Fruit fly (Drosophila melanogaster): ENCODE measurements around the gene Spindly.

Gene Spindly

DNA sequence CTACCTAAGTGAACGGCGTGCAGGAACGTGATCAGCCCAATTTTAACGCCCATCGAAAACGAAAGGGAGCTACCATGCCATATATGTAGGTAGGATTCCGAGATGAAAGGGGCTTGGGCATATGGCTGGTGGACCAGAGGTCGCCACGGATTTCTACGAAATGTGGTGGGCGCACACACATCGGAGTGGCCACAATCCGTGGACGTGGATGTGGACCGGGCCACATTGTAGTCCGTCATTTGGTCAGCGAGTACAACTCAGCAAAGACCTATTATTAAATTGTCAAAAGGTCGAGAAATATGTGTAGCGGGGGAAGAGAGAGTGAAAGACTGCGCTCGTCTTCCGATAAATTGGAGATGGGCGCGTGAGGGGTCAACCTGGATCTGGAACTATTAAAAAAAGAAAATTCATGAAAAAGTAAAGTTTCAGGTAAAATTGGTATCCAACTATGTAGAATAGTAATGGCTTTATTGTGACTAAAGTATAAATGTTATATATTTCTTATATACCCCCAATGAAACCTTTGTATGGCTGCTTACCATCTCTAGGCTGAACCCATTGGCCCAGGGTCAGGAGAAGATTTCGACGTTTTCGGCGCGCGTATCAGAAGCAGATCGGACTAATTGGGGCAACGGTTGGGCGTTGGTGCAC lies 25.4 kb upstream of the Spindly start (continued):
- TF ChIP-seq Nf-YC (tag; optimal IDR thresholded peaks at IDR 0.05) (no peak), NfI (GFP tag; optimal IDR thresholded peaks at IDR 0.05) (no peak)

DNA sequence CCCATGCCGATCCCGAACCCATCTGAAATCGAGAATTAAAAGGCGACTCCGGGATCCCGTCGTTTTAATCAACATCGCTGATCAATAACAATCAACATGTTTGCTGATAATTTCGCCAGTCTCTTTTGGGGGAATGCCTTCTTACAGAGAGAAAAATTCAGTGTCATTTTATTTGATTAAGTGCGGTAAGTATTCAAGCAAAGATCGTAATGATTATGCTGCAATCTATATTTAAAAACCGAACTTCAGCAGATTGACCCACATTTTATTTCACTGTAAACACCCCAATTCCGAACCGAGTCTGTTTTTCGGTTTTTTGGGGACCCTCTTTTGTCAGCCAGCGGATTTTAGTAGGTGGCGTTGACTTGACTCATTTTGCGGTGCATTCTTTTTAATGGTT lies 23.8 kb upstream of the Spindly start:
- TF ChIP-seq CTCF (GFP tag; optimal IDR thresholded peaks at IDR 0.05), result no peak
- peak; percentile 10 for TF ChIP-seq lbe (GFP tag; optimal IDR thresholded peaks at IDR 0.05)

- TF ChIP-seq CG7745 (tag; optimal IDR thresholded peaks at IDR 0.05) (no peak), Lpt (GFP tag; optimal IDR thresholded peaks at IDR 0.05) (no peak), Oaz (GFP tag; IDR thresholded peaks at IDR 0.05) (no peak), trem (tag; optimal IDR thresholded peaks at IDR 0.05) (no peak), CoRest (tag; optimal IDR thresholded peaks at IDR 0.05) (no peak), YL-1 (GFP tag; optimal IDR thresholded peaks at IDR 0.05) (no peak), CG34224 (GFP tag; IDR thresholded peaks at IDR 0.05; ENCODE audit: partially characterized antibody) (no peak), dan (GFP tag; IDR thresholded peaks at IDR 0.05) (peak; percentile 37; the same call in 1 of the 2 replicates), CG1603 (tag; optimal IDR thresholded peaks at IDR 0.05) (peak; percentile 38), stc (GFP tag; IDR thresholded peaks at IDR 0.05) (no peak), CG16815 (GFP tag; optimal IDR thresholded peaks at IDR 0.05) (peak; percentile 15), pzg (GFP tag; optimal IDR thresholded peaks at IDR 0.05) (no peak), Hr3 (GFP tag; optimal IDR thresholded peaks at IDR 0.05) (no peak), CG6854 (GFP tag; optimal IDR thresholded peaks at IDR 0.05) (no peak), bsh (GFP tag; optimal IDR thresholded peaks at IDR 0.05) (peak in 1 of 2 experiments; percentile 13), Fer2 (tag; optimal IDR thresholded peaks at IDR 0.05) (no peak), CG8478 (optimal IDR thresholded peaks at IDR 0.05) (no peak), sna (GFP tag; IDR thresholded peaks at IDR 0.05; ENCODE audit: partially characterized antibody) (no peak), CG2116 (GFP tag; optimal IDR thresholded peaks at IDR 0.05) (no peak), Rx (GFP tag; IDR thresholded peaks at IDR 0.05) (peak; percentile 21; the same call in 1 of the 2 replicates), rib (GFP tag; IDR thresholded peaks at IDR 0.05) (no peak), CG4404 (GFP tag; IDR thresholded peaks at IDR 0.05) (peak; percentile 59), BtbVII (GFP tag; optimal IDR thresholded peaks at IDR 0.05) (no peak), CG3847 (GFP tag; IDR thresholded peaks at IDR 0.05) (no peak), ranshi (GFP tag; IDR thresholded peaks at IDR 0.05) (no peak), Ets65A (GFP tag) (no peak), CG10267 (tag; optimal IDR thresholded peaks at IDR 0.05) (peak; percentile 4), disco-r (GFP tag; optimal IDR thresholded peaks at IDR 0.05) (no peak), lov (optimal IDR thresholded peaks at IDR 0.05) (no peak), lov (GFP tag; IDR thresholded peaks at IDR 0.05) (no peak), cg (GFP tag; optimal IDR thresholded peaks at IDR 0.05) (no peak), usp (GFP tag; optimal IDR thresholded peaks at IDR 0.05) (no peak), yki (optimal IDR thresholded peaks at IDR 0.05) (no peak), Trl (optimal IDR thresholded peaks at IDR 0.05) (no peak), Trl (GFP tag; optimal IDR thresholded peaks at IDR 0.05) (no peak), CG10959 (GFP tag; IDR thresholded peaks at IDR 0.05) (0 out of 2 replicates have a peak, but pooled peaks have one; percentile 15), CG7271 (tag; optimal IDR thresholded peaks at IDR 0.05) (peak; percentile 38), chif (GFP tag; optimal IDR thresholded peaks at IDR 0.05) (peak in 1 of 2 experiments; percentile 25), CG9817 (tag; optimal IDR thresholded peaks at IDR 0.05) (no peak), CG13424 (tag; optimal IDR thresholded peaks at IDR 0.05) (no peak), Chrac-16 (GFP tag; optimal IDR thresholded peaks at IDR 0.05) (peak; percentile 25), prd (optimal IDR thresholded peaks at IDR 0.05) (no peak), prd (GFP tag; IDR thresholded peaks at IDR 0.05) (peak; percentile 72; the same call in 2 of the 3 replicates), CG4360 (GFP tag; IDR thresholded peaks at IDR 0.05) (no peak), Dad (GFP tag; optimal IDR thresholded peaks at IDR 0.05) (no peak)
These were observed 22.7 kb upstream of the Spindly start for dm6 chr2L:3552773-3553172.

Measured in whole organism, embryonic.